Worm (Caenorhabditis elegans) whole organism, young adult: Measurements from ENCODE around the gene C52E4.12.

Experiments
- B0336.3 ChIP-seq: fragments of 200-800 bp; sonication (Bioruptor generic); IDR thresholded peaks from 2 replicates; pipeline ENCODE4 v1.3.6; 2022; ENCODE audit warnings: missing genetic modification characterization, missing compliant biosample characterization
- C06A6.2 ChIP-seq: fragments of 200-800 bp; sonication (Bioruptor generic); conservative IDR thresholded peaks from 2 replicates; pipeline ENCODE4 v1.3.6; 2022; ENCODE audit warnings: missing genetic modification characterization, missing compliant biosample characterization
- F37B4.10 ChIP-seq: fragments of 200-800 bp; sonication (Bioruptor generic); IDR thresholded peaks from 2 replicates; pipeline ENCODE4 v1.3.6; 2022; ENCODE audit warnings: missing genetic modification characterization, missing compliant biosample characterization
- F39B2.1 ChIP-seq: fragments of 200-800 bp; sonication (Bioruptor generic); IDR thresholded peaks from 2 replicates; pipeline ENCODE4 v1.3.6; 2022; ENCODE audit warnings: missing genetic modification reagents, missing genetic modification characterization, missing compliant biosample characterization
- F52B5.7 ChIP-seq: sonication (generic microtip); optimal IDR thresholded peaks from 2 replicates; lab custom pipeline; 2016; ENCODE audit warnings: mild to moderate bottlenecking, missing genetic modification characterization, missing compliant biosample characterization
- F57A8.1 ChIP-seq: fragments of 200-800 bp; sonication (Bioruptor generic); optimal IDR thresholded peaks from 2 replicates; lab custom pipeline; 2018; ENCODE audit warnings: mild to moderate bottlenecking, missing genetic modification characterization, moderate library complexity, missing compliant biosample characterization
- K12H6.12 ChIP-seq: fragments of 200-800 bp; sonication (Bioruptor generic); optimal IDR thresholded peaks from 2 replicates; lab custom pipeline; 2018; ENCODE audit warnings: mild to moderate bottlenecking, missing genetic modification characterization, missing compliant biosample characterization
- Y53F4B.3 ChIP-seq: fragments of 200-800 bp; sonication (Bioruptor generic); IDR thresholded peaks from 2 replicates; pipeline ENCODE4 v1.3.6; 2022; ENCODE audit warnings: missing genetic modification reagents, missing genetic modification characterization, missing compliant biosample characterization
- Y53G8AR.9 ChIP-seq: fragments of 200-800 bp; sonication (Bioruptor generic); conservative IDR thresholded peaks from 2 replicates; pipeline ENCODE4 v1.3.6; 2022; ENCODE audit warnings: missing genetic modification reagents, missing genetic modification characterization, missing compliant biosample characterization
- Y95B8A.8 ChIP-seq: fragments of 200-800 bp; sonication (Bioruptor generic); IDR thresholded peaks from 2 replicates; pipeline ENCODE4 v1.3.6; 2022; ENCODE audit warnings: missing genetic modification reagents, missing genetic modification characterization, missing compliant biosample characterization
- aptf-2 ChIP-seq: fragments of 200-800 bp; sonication (Bioruptor generic); conservative IDR thresholded peaks from 2 replicates; pipeline ENCODE4 v1.3.6; 2022; ENCODE audit warnings: missing genetic modification reagents, missing genetic modification characterization, missing compliant biosample characterization
- athp-1 ChIP-seq: sonication (generic microtip); optimal IDR thresholded peaks from 2 replicates; lab custom pipeline; 2017; ENCODE audit warnings: mild to moderate bottlenecking, missing genetic modification characterization, missing compliant biosample characterization
- bed-1 ChIP-seq: fragments of 200-800 bp; sonication (Bioruptor generic); IDR thresholded peaks from 2 replicates; pipeline ENCODE4 v1.3.6; 2022; ENCODE audit warnings: missing genetic modification reagents, missing genetic modification characterization, missing compliant biosample characterization
- cebp-2 ChIP-seq: fragments of 200-800 bp; sonication (Bioruptor generic); IDR thresholded peaks from 2 replicates; pipeline ENCODE4 v1.3.6; 2022; ENCODE audit warnings: missing genetic modification characterization, missing compliant biosample characterization
- ceh-40 ChIP-seq: fragments of 200-800 bp; sonication (Bioruptor generic); IDR thresholded peaks from 2 replicates; pipeline ENCODE4 v1.3.6; 2022; ENCODE audit warnings: missing genetic modification characterization, missing compliant biosample characterization
- chd-7 ChIP-seq: sonication (generic microtip); optimal IDR thresholded peaks from 2 replicates; lab custom pipeline; 2016; ENCODE audit warnings: mild to moderate bottlenecking, missing genetic modification characterization, moderate library complexity, missing compliant biosample characterization
- die-1 ChIP-seq: sonication (generic microtip); optimal IDR thresholded peaks from 2 replicates; lab custom pipeline; 2016; ENCODE audit warnings: missing genotype, mild to moderate bottlenecking, missing genetic modification characterization, missing compliant biosample characterization
- dpl-1 ChIP-seq: fragments of 150-350 bp; optimal IDR thresholded peaks from 2 replicates; lab custom pipeline; 2014; ENCODE audit warnings: missing biosample characterization, missing genetic modification reagents, missing genetic modification characterization
- egl-18 ChIP-seq: fragments of 200-800 bp; sonication (Bioruptor generic); IDR thresholded peaks from 2 replicates; pipeline ENCODE4 v1.3.6; 2022; ENCODE audit warnings: missing genetic modification reagents, missing genetic modification characterization, missing compliant biosample characterization
- ekl-4 ChIP-seq: fragments of 200-800 bp; sonication (Bioruptor generic); IDR thresholded peaks from 2 replicates; pipeline ENCODE4 v1.3.6; 2022; ENCODE audit warnings: missing genetic modification reagents, missing genetic modification characterization, missing compliant biosample characterization
- ets-4 ChIP-seq: fragments of 200-800 bp; sonication (Bioruptor generic); optimal IDR thresholded peaks from 2 replicates; lab custom pipeline; 2018; ENCODE audit warnings: mild to moderate bottlenecking, missing genetic modification characterization, missing compliant biosample characterization
- let-607 ChIP-seq, 2 experiments: fragments of 200-800 bp in 1 of 2; sonication (Bioruptor generic) in 1 of 2; sonication (generic microtip) in 1 of 2; optimal IDR thresholded peaks; 2 replicates each; lab custom pipeline; 2016 to 2018; ENCODE audit warnings: mild to moderate bottlenecking in 2 of 2, missing compliant biosample characterization in 2 of 2, missing genetic modification characterization in 2 of 2, moderate library complexity in 2 of 2, missing genotype in 1 of 2
- lin-26 ChIP-seq: fragments of 200-800 bp; sonication (Bioruptor generic); IDR thresholded peaks from 2 replicates; pipeline ENCODE4 v1.3.6; 2022; ENCODE audit warnings: missing genetic modification reagents, missing genetic modification characterization, missing compliant biosample characterization
- lin-40 ChIP-seq: sonication (generic microtip); optimal IDR thresholded peaks from 2 replicates; lab custom pipeline; 2016; ENCODE audit warnings: missing genetic modification characterization, mild to moderate bottlenecking, missing compliant biosample characterization, missing genotype, missing genetic modification reagents
- lin-54 ChIP-seq: fragments of 200-800 bp; sonication (Bioruptor generic); optimal IDR thresholded peaks from 2 replicates; lab custom pipeline; 2018; ENCODE audit warnings: mild to moderate bottlenecking, missing genetic modification characterization, missing compliant biosample characterization
- lsy-27 ChIP-seq: sonication (generic microtip); optimal IDR thresholded peaks from 2 replicates; lab custom pipeline; 2017; ENCODE audit warnings: missing genetic modification characterization, mild to moderate bottlenecking, missing compliant biosample characterization, antibody characterized with exemption, missing genotype, borderline replicate concordance; ENCODE audit not compliant: insufficient read depth
- madf-10 ChIP-seq: sonication (generic microtip); optimal IDR thresholded peaks from 2 replicates; lab custom pipeline; 2016; ENCODE audit warnings: mild to moderate bottlenecking, missing genetic modification characterization, missing compliant biosample characterization
- madf-3 ChIP-seq: fragments of 200-800 bp; sonication (Bioruptor generic); IDR thresholded peaks from 2 replicates; pipeline ENCODE4 v1.3.6; 2022; ENCODE audit warnings: missing genetic modification reagents, missing genetic modification characterization, missing compliant biosample characterization
- madf-6 ChIP-seq: fragments of 200-800 bp; sonication (Bioruptor generic); IDR thresholded peaks from 2 replicates; pipeline ENCODE4 v1.3.6; 2022; ENCODE audit warnings: missing genetic modification reagents, missing genetic modification characterization, missing compliant biosample characterization
- nhr-179 ChIP-seq: sonication (generic microtip); optimal IDR thresholded peaks from 2 replicates; lab custom pipeline; 2016; ENCODE audit warnings: mild to moderate bottlenecking, missing genetic modification characterization, missing compliant biosample characterization
- nhr-80 ChIP-seq: sonication (generic microtip); optimal IDR thresholded peaks from 2 replicates; lab custom pipeline; 2016; ENCODE audit warnings: missing genetic modification characterization, missing compliant biosample characterization
- pbrm-1 ChIP-seq: fragments of 200-800 bp; sonication (Bioruptor generic); IDR thresholded peaks from 2 replicates; pipeline ENCODE4 v1.3.6; 2022; ENCODE audit warnings: missing genetic modification reagents, missing genetic modification characterization, missing compliant biosample characterization
- rec-8 ChIP-seq, 2 experiments: sonication (generic microtip); optimal IDR thresholded peaks; 2 replicates each; lab custom pipeline; 2016; ENCODE audit warnings: mild to moderate bottlenecking in 2 of 2, missing genetic modification characterization in 2 of 2, missing genetic modification reagents in 2 of 2, missing genotype in 2 of 2, missing biosample characterization in 1 of 2, missing compliant biosample characterization in 1 of 2, moderate library complexity in 1 of 2
- repo-1 ChIP-seq: sonication (generic microtip); optimal IDR thresholded peaks from 2 replicates; lab custom pipeline; 2017; ENCODE audit warnings: mild to moderate bottlenecking, missing genetic modification characterization, missing compliant biosample characterization
- sdz-38 ChIP-seq: sonication (generic microtip); optimal IDR thresholded peaks from 2 replicates; lab custom pipeline; 2016; ENCODE audit warnings: missing genotype, missing genetic modification characterization, missing compliant biosample characterization
- snpc-3.4 ChIP-seq: sonication (generic microtip); optimal IDR thresholded peaks from 2 replicates; lab custom pipeline; 2017; ENCODE audit warnings: missing genetic modification characterization, mild to moderate bottlenecking, missing compliant biosample characterization, antibody characterized with exemption, moderate library complexity, missing genotype, missing genetic modification reagents
- snpc-4 ChIP-seq, 5 experiments: fragments of 150-350 bp in 1 of 5; sonication (generic microtip) in 4 of 5; optimal IDR thresholded peaks; 2 replicates each; lab custom pipeline; 2014 to 2018; ENCODE audit warnings: missing genetic modification characterization in 5 of 5, missing biosample characterization in 3 of 5, antibody characterized with exemption in 2 of 5, mild to moderate bottlenecking in 2 of 5, missing compliant biosample characterization in 2 of 5, missing genotype in 2 of 5, moderate library complexity in 2 of 5, missing genetic modification reagents in 1 of 5
- sptf-2 ChIP-seq: fragments of 200-800 bp; sonication (Bioruptor generic); optimal IDR thresholded peaks from 2 replicates; lab custom pipeline; 2018; ENCODE audit warnings: mild to moderate bottlenecking, missing genetic modification characterization, missing compliant biosample characterization
- unc-130 ChIP-seq: sonication (generic microtip); optimal IDR thresholded peaks from 2 replicates; lab custom pipeline; 2016; ENCODE audit warnings: missing genetic modification reagents, missing genetic modification characterization, missing compliant biosample characterization
- xnd-1 ChIP-seq: sonication (generic microtip); optimal IDR thresholded peaks from 2 replicates; lab custom pipeline; 2016; ENCODE audit warnings: missing genotype, missing genetic modification reagents, missing genetic modification characterization, missing compliant biosample characterization
- ztf-25 ChIP-seq: fragments of 200-800 bp; sonication (Bioruptor generic); IDR thresholded peaks from 2 replicates; pipeline ENCODE4 v1.3.6; 2022; ENCODE audit warnings: missing genetic modification reagents, missing genetic modification characterization, missing compliant biosample characterization
- ztf-28 ChIP-seq: fragments of 200-800 bp; sonication (Bioruptor generic); IDR thresholded peaks from 2 replicates; pipeline ENCODE4 v1.3.6; 2022; ENCODE audit warnings: missing genetic modification reagents, missing genetic modification characterization, missing compliant biosample characterization

Gene C52E4.12

ce11 chrV:11986078-11986869 is 9.7 kb upstream of the C52E4.12 start:
- peak in 1 of 2 experiments; percentile 56 for TF ChIP-seq let-607 (tag; optimal IDR thresholded peaks at IDR 0.05; lab: Kevin White, UChicago)
- TF ChIP-seq snpc-4 (GFP tag; optimal IDR thresholded peaks at IDR 0.05; lab: Kevin White, UChicago), result no peak
- TF ChIP-seq snpc-4 (tag; optimal IDR thresholded peaks at IDR 0.05; lab: Kevin White, UChicago), result no peak
- peak; percentile 66 for TF ChIP-seq nhr-80

- TF ChIP-seq K12H6.12 (tag; lab: Kevin White, UChicago), result no peak
- no peak for TF ChIP-seq nhr-80
- TF ChIP-seq aptf-2 (GFP tag; lab: Robert Waterston, UW), result no peak
- no peak for TF ChIP-seq chd-7 (tag; lab: Kevin White, UChicago)
- TF ChIP-seq F39B2.1 (GFP tag; lab: Robert Waterston, UW), result no peak
- TF ChIP-seq madf-10 (tag; lab: Kevin White, UChicago), result no peak
- no peak for TF ChIP-seq snpc-3.4
- no peak for TF ChIP-seq ceh-40 (GFP tag; lab: Robert Waterston, UW)
- TF ChIP-seq lin-26 (GFP tag; lab: Robert Waterston, UW), result no peak
- no peak for TF ChIP-seq F57A8.1 (GFP tag; lab: Kevin White, UChicago)
These were observed 6.1 kb upstream of the C52E4.12 start for ce11 chrV:11989861-11990260.

- TF ChIP-seq Y53F4B.3 (GFP tag; lab: Robert Waterston, UW) (0 out of 2 replicates have a peak, but pooled peaks have one; percentile 6), pbrm-1 (GFP tag; lab: Robert Waterston, UW) (0 out of 2 replicates have a peak, but pooled peaks have one; percentile 36), F52B5.7 (tag; lab: Kevin White, UChicago) (no peak), C06A6.2 (no peak), dpl-1 (no peak), F37B4.10 (GFP tag; lab: Robert Waterston, UW) (no peak), xnd-1 (tag; lab: Kevin White, UChicago) (no peak), ekl-4 (GFP tag; lab: Robert Waterston, UW) (peak; percentile 59), chd-7 (tag; lab: Kevin White, UChicago) (no peak), rec-8 (tag; optimal IDR thresholded peaks at IDR 0.05; lab: Kevin White, UChicago) (no peak), bed-1 (GFP tag; lab: Robert Waterston, UW) (no peak), madf-6 (GFP tag; lab: Robert Waterston, UW) (peak; percentile 27; the same call in 1 of the 2 replicates), Y53G8AR.9 (GFP tag; lab: Robert Waterston, UW) (0 out of 2 replicates have a peak, but pooled peaks have one; percentile 23), Y95B8A.8 (GFP tag; lab: Robert Waterston, UW) (no peak), lin-54 (GFP tag; lab: Kevin White, UChicago) (no peak), egl-18 (GFP tag; lab: Robert Waterston, UW) (no peak), nhr-179 (tag; lab: Kevin White, UChicago) (no peak), ztf-25 (no peak), athp-1 (tag; lab: Kevin White, UChicago) (no peak), lsy-27 (no peak), madf-3 (GFP tag; lab: Robert Waterston, UW) (peak; percentile 79; the same call in 1 of the 2 replicates), nhr-80 (no peak), lin-40 (no peak), unc-130 (GFP tag; lab: Kevin White, UChicago) (no peak), B0336.3 (GFP tag; lab: Robert Waterston, UW) (no peak), sdz-38 (tag; lab: Kevin White, UChicago) (no peak), repo-1 (tag; lab: Kevin White, UChicago) (peak; percentile 5), K12H6.12 (tag; lab: Kevin White, UChicago) (no peak), F39B2.1 (GFP tag; lab: Robert Waterston, UW) (no peak), ets-4 (GFP tag; lab: Kevin White, UChicago) (no peak), ztf-28 (GFP tag; lab: Robert Waterston, UW) (no peak), cebp-2 (GFP tag; lab: Robert Waterston, UW) (no peak), sptf-2 (GFP tag; lab: Kevin White, UChicago) (no peak), die-1 (tag; lab: Kevin White, UChicago) (no peak)
These were observed 5.3 kb upstream of the C52E4.12 start for ce11 chrV:11990511-11991127.
